Worm (Caenorhabditis elegans) whole organism, late embryonic: ENCODE measurements around the gene clec-178.
A peak's percentile ranks its signal among the peaks of the same experiment; 100 is the strongest.

Experiments used
- C38D4.7 ChIP-seq: fragments of 200-800 bp; sonication (Bioruptor generic); optimal IDR thresholded peaks from 2 replicates; lab custom pipeline; 2018; ENCODE audit warnings: mild to moderate bottlenecking, missing genetic modification characterization, moderate library complexity, missing compliant biosample characterization
- F13H6.1 ChIP-seq: sonication (generic microtip); optimal IDR thresholded peaks from 2 replicates; lab custom pipeline; 2016; ENCODE audit warnings: missing genetic modification characterization, missing compliant biosample characterization
- T23F11.4 ChIP-seq: fragments of 200-800 bp; sonication (Bioruptor generic); optimal IDR thresholded peaks from 2 replicates; lab custom pipeline; 2018; ENCODE audit warnings: mild to moderate bottlenecking, missing genetic modification characterization, missing compliant biosample characterization
- ahr-1 ChIP-seq: sonication (generic microtip); optimal IDR thresholded peaks from 2 replicates; lab custom pipeline; 2016; ENCODE audit warnings: missing genetic modification characterization, missing compliant biosample characterization
- ama-1 ChIP-seq: fragments of 150-350 bp; optimal IDR thresholded peaks from 2 replicates; lab custom pipeline; 2014
- ceh-14 ChIP-seq: sonication (generic microtip); optimal IDR thresholded peaks from 2 replicates; lab custom pipeline; 2016; ENCODE audit warnings: missing genotype, missing genetic modification characterization, missing compliant biosample characterization
- ceh-18 ChIP-seq: sonication (generic microtip); optimal IDR thresholded peaks from 2 replicates; lab custom pipeline; 2016; ENCODE audit warnings: missing genetic modification characterization, missing compliant biosample characterization
- ceh-19 ChIP-seq: fragments of 200-800 bp; sonication (Bioruptor generic); optimal IDR thresholded peaks from 2 replicates; lab custom pipeline; 2018; ENCODE audit warnings: mild to moderate bottlenecking, missing genetic modification characterization, missing compliant biosample characterization
- ceh-2 ChIP-seq: sonication (generic microtip); optimal IDR thresholded peaks from 2 replicates; lab custom pipeline; 2016; ENCODE audit warnings: missing genotype, missing genetic modification characterization, missing compliant biosample characterization
- ceh-22 ChIP-seq: sonication (generic microtip); optimal IDR thresholded peaks from 2 replicates; lab custom pipeline; 2017; ENCODE audit warnings: missing biosample characterization, missing genetic modification characterization
- ceh-30 ChIP-seq: fragments of 150-350 bp; optimal IDR thresholded peaks from 2 replicates; lab custom pipeline; 2014; ENCODE audit warnings: missing biosample characterization, missing genetic modification characterization
- ceh-31 ChIP-seq: sonication (generic microtip); optimal IDR thresholded peaks from 2 replicates; lab custom pipeline; 2016; ENCODE audit warnings: missing genetic modification characterization, missing compliant biosample characterization
- ceh-34 ChIP-seq: sonication (generic microtip); optimal IDR thresholded peaks from 2 replicates; lab custom pipeline; 2016; ENCODE audit warnings: mild to moderate bottlenecking, missing genetic modification characterization, missing compliant biosample characterization
- ceh-48 ChIP-seq: sonication (generic microtip); optimal IDR thresholded peaks from 2 replicates; lab custom pipeline; 2016; ENCODE audit warnings: missing genetic modification characterization, inconsistent platforms, missing compliant biosample characterization
- ceh-9 ChIP-seq: sonication (generic microtip); optimal IDR thresholded peaks from 2 replicates; lab custom pipeline; 2016; ENCODE audit warnings: mild to moderate bottlenecking, missing genetic modification characterization, inconsistent platforms, missing compliant biosample characterization
- dve-1 ChIP-seq: sonication (generic microtip); optimal IDR thresholded peaks from 2 replicates; lab custom pipeline; 2017; ENCODE audit warnings: antibody characterized with exemption, mild to moderate bottlenecking, missing genetic modification characterization, missing compliant biosample characterization
- elt-2 ChIP-seq: sonication (generic microtip); optimal IDR thresholded peaks from 2 replicates; lab custom pipeline; 2016; ENCODE audit warnings: missing genetic modification reagents, missing genetic modification characterization, missing compliant biosample characterization
- elt-4 ChIP-seq: sonication (generic microtip); optimal IDR thresholded peaks from 2 replicates; lab custom pipeline; 2016; ENCODE audit warnings: missing genetic modification characterization, missing compliant biosample characterization
- gmeb-2 ChIP-seq: sonication (generic microtip); optimal IDR thresholded peaks from 2 replicates; lab custom pipeline; 2016; ENCODE audit warnings: missing genetic modification characterization, inconsistent platforms, missing compliant biosample characterization
- hlh-15 ChIP-seq: sonication (generic microtip); optimal IDR thresholded peaks from 2 replicates; lab custom pipeline; 2016; ENCODE audit warnings: missing genetic modification characterization, missing compliant biosample characterization
- hlh-30 ChIP-seq: sonication (generic microtip); optimal IDR thresholded peaks from 2 replicates; lab custom pipeline; 2017; ENCODE audit warnings: antibody characterized with exemption, missing genetic modification characterization, missing compliant biosample characterization; ENCODE audit not compliant: insufficient read depth
- nfya-1 ChIP-seq: sonication (generic microtip); optimal IDR thresholded peaks from 2 replicates; lab custom pipeline; 2017; ENCODE audit warnings: missing genetic modification characterization, mild to moderate bottlenecking, missing compliant biosample characterization, antibody characterized with exemption, moderate library complexity
- pha-2 ChIP-seq: sonication (generic microtip); optimal IDR thresholded peaks from 2 replicates; lab custom pipeline; 2017; ENCODE audit warnings: mild to moderate bottlenecking, missing genetic modification characterization, missing compliant biosample characterization
- pros-1 ChIP-seq: fragments of 150-350 bp; optimal IDR thresholded peaks from 2 replicates; lab custom pipeline; 2014; ENCODE audit warnings: missing biosample characterization, missing genetic modification reagents, missing genetic modification characterization
- ref-2 ChIP-seq: sonication (generic microtip); optimal IDR thresholded peaks from 2 replicates; lab custom pipeline; 2016; ENCODE audit warnings: missing genetic modification characterization, missing compliant biosample characterization
- rnt-1 ChIP-seq: sonication (generic microtip); optimal IDR thresholded peaks from 2 replicates; lab custom pipeline; 2016; ENCODE audit warnings: missing genetic modification characterization, missing compliant biosample characterization
- sox-4 ChIP-seq: sonication (generic microtip); optimal IDR thresholded peaks from 2 replicates; lab custom pipeline; 2017; ENCODE audit warnings: mild to moderate bottlenecking, missing genetic modification characterization, inconsistent platforms, missing compliant biosample characterization
- tbx-2 ChIP-seq: sonication (generic microtip); optimal IDR thresholded peaks from 2 replicates; lab custom pipeline; 2016; ENCODE audit warnings: missing genetic modification characterization, missing compliant biosample characterization
- unc-42 ChIP-seq: sonication (generic microtip); optimal IDR thresholded peaks from 2 replicates; lab custom pipeline; 2016; ENCODE audit warnings: missing genotype, missing genetic modification characterization, missing compliant biosample characterization
- unc-55 ChIP-seq: sonication (generic microtip); optimal IDR thresholded peaks from 2 replicates; lab custom pipeline; 2017; ENCODE audit warnings: missing biosample characterization, missing genetic modification reagents, missing genetic modification characterization
- zip-5 ChIP-seq: sonication (generic microtip); optimal IDR thresholded peaks from 2 replicates; lab custom pipeline; 2016; ENCODE audit warnings: missing genetic modification characterization, missing compliant biosample characterization
- ztf-16 ChIP-seq: sonication (generic microtip); optimal IDR thresholded peaks from 2 replicates; lab custom pipeline; 2017; ENCODE audit warnings: missing genetic modification characterization, missing compliant biosample characterization

clec-178 gene

ce11 chrIV:5652811-5653483 is 802 bp upstream of the clec-178 start:
- TF ChIP-seq pha-2 (tag; lab: Kevin White, UChicago): no peak
- peak; percentile 7 for TF ChIP-seq dve-1
- peak; percentile 71 for TF ChIP-seq elt-2

DNA sequence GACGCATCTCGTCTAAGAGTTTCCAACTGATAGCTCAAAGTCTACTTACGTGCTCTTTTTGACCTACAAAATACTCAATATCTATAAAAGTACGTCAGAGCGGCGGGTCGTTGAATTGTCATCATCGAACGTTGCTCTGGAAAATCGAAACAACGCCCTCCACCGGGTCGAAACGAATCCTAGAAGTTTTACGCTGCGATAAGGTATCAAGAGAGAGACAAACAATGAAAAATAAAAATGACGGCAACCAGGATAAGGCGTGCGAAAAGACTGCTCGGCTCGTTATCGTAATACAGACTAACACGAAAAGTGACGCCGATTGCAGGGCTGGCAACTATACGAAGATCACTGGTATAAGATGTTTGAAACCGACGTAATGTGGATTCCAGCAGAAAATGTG is 454 bp downstream of the clec-178 start:
- TF ChIP-seq elt-2 (peak; percentile 57), ceh-22 (no peak)
- TF ChIP-seq, all 69 proteins: peak for 1

ce11 chrIV:5654693-5655092 is 944 bp downstream of the clec-178 start:
- TF ChIP-seq ceh-2 (tag; lab: Kevin White, UChicago) (no peak), ceh-31 (no peak), hlh-15 (tag; lab: Kevin White, UChicago) (no peak), pha-2 (tag; lab: Kevin White, UChicago) (no peak)
- TF ChIP-seq, all 69 proteins: peak for 0

ce11 chrIV:5655966-5656389 is 2.2 kb downstream of the clec-178 start:
- TF ChIP-seq unc-55 (GFP tag; lab: Kevin White, UChicago): peak; percentile 33
- TF ChIP-seq dve-1: peak; percentile 60
- peak; percentile 22 for TF ChIP-seq nfya-1
- peak; percentile 57 for TF ChIP-seq ceh-30 (tag; lab: Kevin White, UChicago)
- TF ChIP-seq ceh-14: no peak
- no peak for TF ChIP-seq T23F11.4 (GFP tag; lab: Kevin White, UChicago)

DNA sequence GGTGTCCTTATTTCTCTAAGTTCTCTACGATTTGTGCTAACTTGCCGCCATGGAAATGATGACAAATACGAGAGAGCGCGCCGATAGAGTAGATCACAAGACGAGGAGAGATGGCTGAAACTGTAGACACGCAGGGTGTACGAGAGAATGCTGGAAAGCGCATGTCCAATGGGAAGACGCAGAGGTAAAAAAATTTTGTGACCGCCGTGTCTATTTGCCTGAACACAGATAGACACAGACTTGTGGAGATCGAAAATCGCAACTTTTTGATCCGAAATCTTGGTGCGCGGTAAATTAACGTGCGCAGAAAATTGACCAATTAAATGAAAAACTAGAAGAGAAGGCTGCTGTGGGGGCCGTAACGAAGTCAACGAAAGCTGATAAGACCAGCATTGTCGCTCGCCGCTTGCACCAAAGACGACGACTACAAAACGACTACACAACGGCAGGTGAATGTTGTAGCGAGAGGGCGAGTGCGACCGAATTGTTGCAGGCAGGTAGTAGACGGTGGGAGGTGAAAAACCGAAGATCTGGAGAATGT is 3.4 kb downstream of the clec-178 start:
- peak; percentile 88 for TF ChIP-seq hlh-30 (tag; lab: Kevin White, UChicago)
- no peak for TF ChIP-seq ceh-48
- peak; percentile 71 for TF ChIP-seq ceh-18 (tag; lab: Kevin White, UChicago)
- peak; percentile 34 for TF ChIP-seq ztf-16 (tag; lab: Kevin White, UChicago)
- peak; percentile 79 for TF ChIP-seq nfya-1
- no peak for TF ChIP-seq gmeb-2 (tag; lab: Kevin White, UChicago)
- TF ChIP-seq ceh-31: peak; percentile 35
- peak; percentile 10 for TF ChIP-seq ceh-14
- TF ChIP-seq unc-55 (GFP tag; lab: Kevin White, UChicago): peak; percentile 20
- TF ChIP-seq ceh-30 (tag; lab: Kevin White, UChicago): peak; percentile 91
- no peak for TF ChIP-seq ama-1 (lab: Kevin White, UChicago)
- no peak for TF ChIP-seq ceh-9
- TF ChIP-seq elt-2: peak; percentile 64
- peak; percentile 6 for TF ChIP-seq ceh-19 (GFP tag; lab: Kevin White, UChicago)
- TF ChIP-seq ceh-34 (tag; lab: Kevin White, UChicago): peak; percentile 43
- TF ChIP-seq elt-4 (tag; lab: Kevin White, UChicago): no peak
- peak; percentile 50 for TF ChIP-seq tbx-2
- TF ChIP-seq dve-1: peak; percentile 35
- peak; percentile 49 for TF ChIP-seq rnt-1 (tag; lab: Kevin White, UChicago)
- peak; percentile 46 for TF ChIP-seq ref-2 (tag; lab: Kevin White, UChicago)
- peak; percentile 32 for TF ChIP-seq F13H6.1 (tag; lab: Kevin White, UChicago)
- peak; percentile 25 for TF ChIP-seq unc-42 (tag; lab: Kevin White, UChicago)
- TF ChIP-seq C38D4.7: no peak

ce11 chrIV:5658225-5658624 is 4.5 kb downstream of the clec-178 start:
- TF ChIP-seq ahr-1 (tag; lab: Kevin White, UChicago) (no peak), ceh-22 (no peak), sox-4 (tag; lab: Kevin White, UChicago) (no peak), zip-5 (no peak), pros-1 (tag; lab: Kevin White, UChicago) (no peak)
